Worm (Caenorhabditis elegans) whole organism, young adult: ENCODE measurements around the gene srw-99.

Source experiments
- B0261.1 ChIP-seq: sonication (generic microtip); optimal IDR thresholded peaks from 2 replicates; lab custom pipeline; 2016; ENCODE audit warnings: mild to moderate bottlenecking, missing genetic modification characterization, moderate library complexity, missing compliant biosample characterization
- C17E4.6 ChIP-seq: fragments of 200-800 bp; sonication (Bioruptor generic); IDR thresholded peaks from 2 replicates; pipeline ENCODE4 v1.3.6; 2022; ENCODE audit warnings: missing genetic modification reagents, missing genetic modification characterization, missing compliant biosample characterization
- F37B4.10 ChIP-seq: fragments of 200-800 bp; sonication (Bioruptor generic); IDR thresholded peaks from 2 replicates; pipeline ENCODE4 v1.3.6; 2022; ENCODE audit warnings: missing genetic modification characterization, missing compliant biosample characterization
- F55B11.4 ChIP-seq: sonication (generic microtip); optimal IDR thresholded peaks from 2 replicates; lab custom pipeline; 2016; ENCODE audit warnings: missing compliant biosample characterization, missing genetic modification characterization, borderline replicate concordance; ENCODE audit not compliant: insufficient read depth
- K11D2.4 ChIP-seq: fragments of 200-800 bp; sonication (Bioruptor generic); IDR thresholded peaks from 2 replicates; pipeline ENCODE4 v1.3.6; 2022; ENCODE audit warnings: missing genetic modification reagents, missing genetic modification characterization, missing compliant biosample characterization
- Y95B8A.8 ChIP-seq: fragments of 200-800 bp; sonication (Bioruptor generic); IDR thresholded peaks from 2 replicates; pipeline ENCODE4 v1.3.6; 2022; ENCODE audit warnings: missing genetic modification reagents, missing genetic modification characterization, missing compliant biosample characterization
- ama-1 ChIP-seq, 3 experiments: fragments of 150-350 bp in 1 of 3; sonication (generic microtip) in 2 of 3; optimal IDR thresholded peaks; 2 replicates each; lab custom pipeline; 2014 to 2018; ENCODE audit warnings: missing biosample characterization in 2 of 3, missing genetic modification characterization in 2 of 3, missing genetic modification reagents in 2 of 3
- aptf-3 ChIP-seq: fragments of 200-800 bp; sonication (Bioruptor generic); IDR thresholded peaks from 2 replicates; pipeline ENCODE4 v1.3.6; 2022; ENCODE audit warnings: missing genetic modification characterization, missing compliant biosample characterization
- athp-1 ChIP-seq: sonication (generic microtip); optimal IDR thresholded peaks from 2 replicates; lab custom pipeline; 2017; ENCODE audit warnings: mild to moderate bottlenecking, missing genetic modification characterization, missing compliant biosample characterization
- bed-1 ChIP-seq: fragments of 200-800 bp; sonication (Bioruptor generic); IDR thresholded peaks from 2 replicates; pipeline ENCODE4 v1.3.6; 2022; ENCODE audit warnings: missing genetic modification reagents, missing genetic modification characterization, missing compliant biosample characterization
- bed-2 ChIP-seq: fragments of 200-800 bp; sonication (Bioruptor generic); IDR thresholded peaks from 2 replicates; pipeline ENCODE4 v1.3.6; 2022; ENCODE audit warnings: missing genetic modification reagents, missing genetic modification characterization, missing compliant biosample characterization
- cebp-2 ChIP-seq: fragments of 200-800 bp; sonication (Bioruptor generic); IDR thresholded peaks from 2 replicates; pipeline ENCODE4 v1.3.6; 2022; ENCODE audit warnings: missing genetic modification characterization, missing compliant biosample characterization
- ceh-58 ChIP-seq: fragments of 200-800 bp; sonication (Bioruptor generic); IDR thresholded peaks from 2 replicates; pipeline ENCODE4 v1.3.6; 2022; ENCODE audit warnings: missing genetic modification characterization, missing compliant biosample characterization
- ceh-91 ChIP-seq: fragments of 200-800 bp; sonication (Bioruptor generic); IDR thresholded peaks from 2 replicates; pipeline ENCODE4 v1.3.6; 2022; ENCODE audit warnings: missing genetic modification reagents, missing genetic modification characterization, missing compliant biosample characterization
- hmg-20 ChIP-seq: fragments of 200-800 bp; sonication (Bioruptor generic); IDR thresholded peaks from 2 replicates; pipeline ENCODE4 v1.3.6; 2022; ENCODE audit warnings: missing genetic modification reagents, missing genetic modification characterization, missing compliant biosample characterization
- hrde-1 ChIP-seq: sonication (generic microtip); optimal IDR thresholded peaks from 2 replicates; lab custom pipeline; 2016; ENCODE audit warnings: missing genetic modification characterization, mild to moderate bottlenecking, missing compliant biosample characterization, moderate library complexity, missing genotype, missing genetic modification reagents, borderline replicate concordance
- lag-1 ChIP-seq: fragments of 200-800 bp; sonication (Bioruptor generic); IDR thresholded peaks from 2 replicates; pipeline ENCODE4 v1.3.6; 2022; ENCODE audit warnings: missing genetic modification reagents, missing genetic modification characterization, missing compliant biosample characterization
- lin-54 ChIP-seq: fragments of 200-800 bp; sonication (Bioruptor generic); optimal IDR thresholded peaks from 2 replicates; lab custom pipeline; 2018; ENCODE audit warnings: mild to moderate bottlenecking, missing genetic modification characterization, missing compliant biosample characterization
- mel-28 ChIP-seq: sonication (generic microtip); optimal IDR thresholded peaks from 2 replicates; lab custom pipeline; 2016; ENCODE audit warnings: borderline replicate concordance, mild to moderate bottlenecking, missing genetic modification characterization, missing compliant biosample characterization
- nfya-2 ChIP-seq: fragments of 200-800 bp; sonication (Bioruptor generic); IDR thresholded peaks from 2 replicates; pipeline ENCODE4 v1.3.6; 2022; ENCODE audit warnings: missing genetic modification reagents, missing genetic modification characterization, missing compliant biosample characterization
- nfyb-1 ChIP-seq: fragments of 200-800 bp; sonication (Bioruptor generic); IDR thresholded peaks from 2 replicates; pipeline ENCODE4 v1.3.6; 2022; ENCODE audit warnings: missing genetic modification reagents, missing genetic modification characterization, missing compliant biosample characterization
- nhr-80 ChIP-seq: sonication (generic microtip); optimal IDR thresholded peaks from 2 replicates; lab custom pipeline; 2016; ENCODE audit warnings: missing genetic modification characterization, missing compliant biosample characterization
- pha-4 ChIP-seq: fragments of 150-350 bp; sonication (generic microtip); optimal IDR thresholded peaks from 2 replicates; lab custom pipeline; 2014; ENCODE audit warnings: missing biosample characterization, missing genetic modification reagents, missing genetic modification characterization
- rec-8 ChIP-seq, 2 experiments: sonication (generic microtip); optimal IDR thresholded peaks; 2 replicates each; lab custom pipeline; 2016; ENCODE audit warnings: mild to moderate bottlenecking in 2 of 2, missing genetic modification characterization in 2 of 2, missing genetic modification reagents in 2 of 2, missing genotype in 2 of 2, missing biosample characterization in 1 of 2, missing compliant biosample characterization in 1 of 2, moderate library complexity in 1 of 2
- sea-2 ChIP-seq: fragments of 200-800 bp; sonication (Bioruptor generic); IDR thresholded peaks from 2 replicates; pipeline ENCODE4 v1.3.6; 2022; ENCODE audit warnings: missing genetic modification characterization, missing compliant biosample characterization
- snpc-1.1 ChIP-seq: sonication (generic microtip); optimal IDR thresholded peaks from 2 replicates; lab custom pipeline; 2017; ENCODE audit warnings: missing genetic modification characterization, mild to moderate bottlenecking, missing compliant biosample characterization, antibody characterized with exemption, moderate library complexity, missing genotype, missing genetic modification reagents; ENCODE audit not compliant: insufficient read depth
- snpc-3.4 ChIP-seq: sonication (generic microtip); optimal IDR thresholded peaks from 2 replicates; lab custom pipeline; 2017; ENCODE audit warnings: missing genetic modification characterization, mild to moderate bottlenecking, missing compliant biosample characterization, antibody characterized with exemption, moderate library complexity, missing genotype, missing genetic modification reagents
- tlf-1 ChIP-seq: fragments of 200-800 bp; sonication (Bioruptor generic); optimal IDR thresholded peaks from 2 replicates; lab custom pipeline; 2018; ENCODE audit warnings: mild to moderate bottlenecking, missing genetic modification characterization, missing compliant biosample characterization
- xnd-1 ChIP-seq: sonication (generic microtip); optimal IDR thresholded peaks from 2 replicates; lab custom pipeline; 2016; ENCODE audit warnings: missing genotype, missing genetic modification reagents, missing genetic modification characterization, missing compliant biosample characterization
- ztf-25 ChIP-seq: fragments of 200-800 bp; sonication (Bioruptor generic); IDR thresholded peaks from 2 replicates; pipeline ENCODE4 v1.3.6; 2022; ENCODE audit warnings: missing genetic modification reagents, missing genetic modification characterization, missing compliant biosample characterization
- ztf-6 ChIP-seq: fragments of 200-800 bp; sonication (Bioruptor generic); IDR thresholded peaks from 2 replicates; pipeline ENCODE4 v1.3.6; 2022; ENCODE audit warnings: missing genetic modification reagents, missing genetic modification characterization, missing compliant biosample characterization

srw-99 gene

ce11 chrV:1701584-1702101 is 6.9 kb upstream of the srw-99 start, which contains the start of gene srw-90 (continued):
- TF ChIP-seq lin-54 (no peak), xnd-1 (tag; lab: Kevin White, UChicago) (peak; percentile 45)
- TF ChIP-seq, all 124 proteins: peak for 4

- no peak for TF ChIP-seq F55B11.4
- TF ChIP-seq lin-54 = no peak
- TF ChIP-seq tlf-1 (GFP tag; lab: Kevin White, UChicago) = no peak
- no peak for TF ChIP-seq pha-4 (tag; lab: Kevin White, UChicago)
- no peak for TF ChIP-seq rec-8 (tag; optimal IDR thresholded peaks at IDR 0.05; lab: Kevin White, UChicago)
- no peak for TF ChIP-seq nhr-80 (tag; lab: Kevin White, UChicago)
Observed at ce11 chrV:1710909-1711308, 2.4 kb downstream of the srw-99 start, which contains the start of gene srw-100. Gene srw-100 (plus strand): TSS chrV:1711209.

- peak; percentile 34; the same call in 1 of the 2 replicates for TF ChIP-seq C17E4.6 (GFP tag; lab: Robert Waterston, UW)
Observed at ce11 chrV:1712471-1712870, 3.9 kb downstream of the srw-99 start.

- TF ChIP-seq aptf-3 (GFP tag; lab: Robert Waterston, UW) (0 out of 2 replicates have a peak, but pooled peaks have one; percentile 21), ceh-91 (GFP tag; lab: Robert Waterston, UW) (peak; percentile 28; the same call in 1 of the 2 replicates), cebp-2 (peak; percentile 37; the same call in 1 of the 2 replicates), K11D2.4 (GFP tag; lab: Robert Waterston, UW) (peak; percentile 64), F37B4.10 (0 out of 2 replicates have a peak, but pooled peaks have one; percentile 92), ztf-6 (peak; percentile 8; the same call in 1 of the 2 replicates), bed-1 (0 out of 2 replicates have a peak, but pooled peaks have one; percentile 73), nfya-2 (GFP tag; lab: Robert Waterston, UW) (0 out of 2 replicates have a peak, but pooled peaks have one; percentile 72), Y95B8A.8 (GFP tag; lab: Robert Waterston, UW) (peak; percentile 75), ceh-58 (GFP tag; lab: Robert Waterston, UW) (peak; percentile 77; the same call in 1 of the 2 replicates), lag-1 (GFP tag; lab: Robert Waterston, UW) (peak; percentile 63; the same call in 1 of the 2 replicates), ztf-25 (GFP tag; lab: Robert Waterston, UW) (0 out of 2 replicates have a peak, but pooled peaks have one; percentile 31), sea-2 (GFP tag; lab: Robert Waterston, UW) (peak; percentile 77; the same call in 1 of the 2 replicates)
Observed at ce11 chrV:1713761-1714160, 5.2 kb downstream of the srw-99 start.

ce11 chrV:1716892-1717291 is 8.4 kb downstream of the srw-99 start, which contains the start of gene srw-103:
Gene srw-103 (plus strand): TSS chrV:1717192.
- no peak for TF ChIP-seq hmg-20
- TF ChIP-seq B0261.1 = no peak
- TF ChIP-seq bed-2 (GFP tag; lab: Robert Waterston, UW) = no peak
- no peak for TF ChIP-seq snpc-1.1
- TF ChIP-seq ama-1 (optimal IDR thresholded peaks at IDR 0.05; lab: Kevin White, UChicago) = no peak
- no peak for TF ChIP-seq ama-1 (GFP tag; optimal IDR thresholded peaks at IDR 0.05; lab: Kevin White, UChicago)
- no peak for TF ChIP-seq athp-1 (tag; lab: Kevin White, UChicago)
- no peak for TF ChIP-seq nfyb-1 (GFP tag; lab: Robert Waterston, UW)
- TF ChIP-seq rec-8 (tag; optimal IDR thresholded peaks at IDR 0.05; lab: Kevin White, UChicago) = no peak
- TF ChIP-seq mel-28 (tag; lab: Kevin White, UChicago) = no peak
- TF ChIP-seq hrde-1 (tag; lab: Kevin White, UChicago) = no peak
- TF ChIP-seq snpc-3.4 (tag; lab: Kevin White, UChicago) = no peak
- TF ChIP-seq, all 124 proteins: peak for 0
